Worm (Caenorhabditis elegans): ENCODE measurements around the gene F53B3.3.

- TF ChIP-seq klf-2 (GFP tag; conservative IDR thresholded peaks at IDR 0.05): no peak
- no peak for TF ChIP-seq med-1 (GFP tag; optimal IDR thresholded peaks at IDR 0.05; ENCODE audit: insufficient read depth)
- TF ChIP-seq flt-1 (GFP tag; IDR thresholded peaks at IDR 0.05): no peak
These were observed 22.2 kb upstream of the F53B3.3 start for ce11 chrX:2893026-2893662.
